Fruit fly (Drosophila melanogaster) whole organism, embryonic: ENCODE measurements around the gene alphaSnap.

Source experiments
- Adf1 ChIP-seq: fragments of 200-800 bp; sonication (Bioruptor generic); IDR thresholded peaks from 2 replicates; pipeline ENCODE4 v1.3.6; 2022; ENCODE audit warnings: missing biosample characterization, missing genetic modification characterization
- Aef1 ChIP-seq: fragments of 200-800 bp; sonication (Bioruptor generic); IDR thresholded peaks from 3 replicates; pipeline ENCODE4 v1.3.6; 2022; ENCODE audit warnings: missing biosample characterization, missing genetic modification characterization
- Asciz ChIP-seq: fragments of 200-800 bp; sonication (Bioruptor generic); optimal IDR thresholded peaks from 2 replicates; lab custom pipeline; 2017; ENCODE audit warnings: missing biosample characterization, mild to moderate bottlenecking, missing genetic modification characterization, missing genetic modification reagents
- Awh ChIP-seq: fragments of 200-800 bp; sonication (Bioruptor generic); IDR thresholded peaks from 2 replicates; pipeline ENCODE4, ENCODE4 v1.3.6; 2022; ENCODE audit warnings: missing biosample characterization, missing genetic modification characterization
- C15 ChIP-seq: fragments of 200-800 bp; sonication (Bioruptor generic); IDR thresholded peaks from 3 replicates; pipeline ENCODE4 v1.3.6; 2022; ENCODE audit warnings: missing biosample characterization, missing genetic modification characterization
- CG10274 ChIP-seq: fragments of 200-800 bp; sonication (Bioruptor generic); optimal IDR thresholded peaks from 3 replicates; lab custom pipeline; 2017; ENCODE audit warnings: missing biosample characterization, mild to moderate bottlenecking, missing genetic modification characterization
- CG11504 ChIP-seq: fragments of 200-800 bp; sonication (Bioruptor generic); optimal IDR thresholded peaks from 3 replicates; lab custom pipeline; 2019; ENCODE audit warnings: missing biosample characterization, mild to moderate bottlenecking, missing genetic modification characterization, moderate library complexity
- CG12769 ChIP-seq: fragments of 200-800 bp; sonication (Bioruptor generic); optimal IDR thresholded peaks from 2 replicates; lab custom pipeline; 2019; ENCODE audit warnings: missing biosample characterization, mild to moderate bottlenecking, missing genetic modification characterization, moderate library complexity
- CG14860 ChIP-seq: fragments of 200-800 bp; sonication (Bioruptor generic); IDR thresholded peaks from 3 replicates; pipeline ENCODE4 v1.3.6; 2022; ENCODE audit warnings: missing biosample characterization, missing genetic modification characterization; ENCODE audit not compliant: partially characterized antibody
- CG17186 ChIP-seq: fragments of 200-800 bp; sonication (Bioruptor generic); optimal IDR thresholded peaks from 3 replicates; lab custom pipeline; 2017; ENCODE audit warnings: missing biosample characterization, missing genetic modification reagents, missing genetic modification characterization
- CG17359 ChIP-seq: fragments of 200-800 bp; sonication (Bioruptor generic); optimal IDR thresholded peaks from 3 replicates; lab custom pipeline; 2018; ENCODE audit warnings: missing biosample characterization, mild to moderate bottlenecking, missing genetic modification characterization, moderate library complexity
- CG2202 ChIP-seq: fragments of 200-800 bp; sonication (Bioruptor generic); optimal IDR thresholded peaks from 2 replicates; lab custom pipeline; 2018; ENCODE audit warnings: missing biosample characterization, mild to moderate bottlenecking, missing genetic modification characterization
- CG33213 ChIP-seq: fragments of 200-800 bp; sonication (Bioruptor generic); optimal IDR thresholded peaks from 3 replicates; lab custom pipeline; 2016; ENCODE audit warnings: missing biosample characterization, missing genetic modification characterization
- CG34376 ChIP-seq: fragments of 200-800 bp; sonication (Bioruptor generic); optimal IDR thresholded peaks from 2 replicates; lab custom pipeline; 2018; ENCODE audit warnings: missing biosample characterization, mild to moderate bottlenecking, missing genetic modification characterization
- CG4328 ChIP-seq: fragments of 200-800 bp; sonication (Bioruptor generic); optimal IDR thresholded peaks from 3 replicates; lab custom pipeline; 2017; ENCODE audit warnings: missing biosample characterization, missing genetic modification reagents, missing genetic modification characterization
- CG5953 ChIP-seq: fragments of 200-800 bp; sonication (Bioruptor generic); IDR thresholded peaks from 2 replicates; pipeline ENCODE4 v1.3.6; 2022; ENCODE audit warnings: missing biosample characterization, missing genetic modification characterization
- CG6813 ChIP-seq: fragments of 200-800 bp; sonication (Bioruptor generic); optimal IDR thresholded peaks from 2 replicates; lab custom pipeline; 2017; ENCODE audit warnings: missing biosample characterization, missing genetic modification characterization, mild to moderate bottlenecking, moderate library complexity, missing genetic modification reagents
- CG7963 ChIP-seq: fragments of 200-800 bp; sonication (Bioruptor generic); IDR thresholded peaks from 3 replicates; pipeline ENCODE4 v1.3.6; 2022; ENCODE audit warnings: missing biosample characterization, missing genetic modification characterization; ENCODE audit not compliant: partially characterized antibody
- CG8281 ChIP-seq: fragments of 200-800 bp; sonication (Bioruptor generic); optimal IDR thresholded peaks from 2 replicates; lab custom pipeline; 2018; ENCODE audit warnings: missing biosample characterization, mild to moderate bottlenecking, missing genetic modification characterization, moderate library complexity
- CG8478 ChIP-seq: fragments of >200 bp; optimal IDR thresholded peaks from 2 replicates; lab custom pipeline; 2018
- CG8944 ChIP-seq: fragments of 200-800 bp; sonication (Bioruptor generic); optimal IDR thresholded peaks from 3 replicates; lab custom pipeline; 2016; ENCODE audit warnings: missing biosample characterization, missing genetic modification characterization
- Dad ChIP-seq: fragments of 200-800 bp; sonication (Bioruptor generic); optimal IDR thresholded peaks from 3 replicates; lab custom pipeline; 2016; ENCODE audit warnings: missing biosample characterization, missing genetic modification characterization
- E2f1 ChIP-seq: fragments of 200-800 bp; sonication (Bioruptor generic); IDR thresholded peaks from 2 replicates; pipeline ENCODE4 v1.3.6; 2022; ENCODE audit warnings: missing biosample characterization, missing genetic modification characterization
- E2f2 ChIP-seq: fragments of 200-800 bp; sonication (Bioruptor generic); IDR thresholded peaks from 2 replicates; pipeline ENCODE4 v1.3.6; 2022; ENCODE audit warnings: missing biosample characterization, missing genetic modification characterization
- GATAe ChIP-seq: fragments of 200-800 bp; sonication (Bioruptor generic); conservative IDR thresholded peaks from 2 replicates; pipeline ENCODE4 v1.3.6; 2022; ENCODE audit warnings: missing biosample characterization, missing genetic modification characterization
- HLH4C ChIP-seq: fragments of 200-800 bp; sonication (Bioruptor generic); IDR thresholded peaks from 3 replicates; pipeline ENCODE4 v1.3.6; 2022; ENCODE audit warnings: missing biosample characterization, missing genetic modification characterization; ENCODE audit not compliant: partially characterized antibody
- Neu2 ChIP-seq: fragments of 200-800 bp; sonication (Bioruptor generic); optimal IDR thresholded peaks from 3 replicates; lab custom pipeline; 2016; ENCODE audit warnings: missing biosample characterization, missing genetic modification characterization, borderline replicate concordance
- Oaz ChIP-seq: fragments of 200-800 bp; sonication (Bioruptor generic); IDR thresholded peaks from 2 replicates; pipeline ENCODE4 v1.3.6; 2022; ENCODE audit warnings: missing biosample characterization, missing genetic modification characterization
- Poxn ChIP-seq: fragments of 200-800 bp; sonication (Bioruptor generic); IDR thresholded peaks from 2 replicates; pipeline ENCODE4 v1.3.6; 2022; ENCODE audit warnings: missing biosample characterization, missing genetic modification characterization
- Scr ChIP-seq: fragments of 200-800 bp; sonication (Bioruptor generic); IDR thresholded peaks from 2 replicates; pipeline ENCODE4 v1.3.6; 2022; ENCODE audit warnings: missing biosample characterization, missing genetic modification characterization; ENCODE audit not compliant: partially characterized antibody
- Side ChIP-seq: fragments of 200-800 bp; sonication (Bioruptor generic); optimal IDR thresholded peaks from 2 replicates; lab custom pipeline; 2016; ENCODE audit warnings: missing biosample characterization, missing genetic modification characterization
- Six4 ChIP-seq: fragments of 200-800 bp; sonication (Bioruptor generic); optimal IDR thresholded peaks from 2 replicates; lab custom pipeline; 2016; ENCODE audit warnings: missing biosample characterization, missing genetic modification characterization
- Vsx1 ChIP-seq: fragments of 200-800 bp; sonication (Bioruptor generic); optimal IDR thresholded peaks from 2 replicates; lab custom pipeline; 2017; ENCODE audit warnings: missing biosample characterization, mild to moderate bottlenecking, missing genetic modification characterization, missing genetic modification reagents
- Xrp1 ChIP-seq: fragments of 200-800 bp; sonication (Bioruptor generic); IDR thresholded peaks from 2 replicates; pipeline ENCODE4 v1.3.6; 2022; ENCODE audit warnings: missing biosample characterization, missing genetic modification characterization
- amos ChIP-seq: fragments of 200-800 bp; sonication (Bioruptor generic); IDR thresholded peaks from 2 replicates; pipeline ENCODE4 v1.3.6; 2022; ENCODE audit warnings: missing biosample characterization, missing genetic modification characterization; ENCODE audit not compliant: partially characterized antibody
- cad ChIP-seq: fragments of >200 bp; optimal IDR thresholded peaks from 2 replicates; lab custom pipeline; 2017; ENCODE audit warnings: missing biosample characterization, missing genetic modification characterization
- chif ChIP-seq, 2 experiments: fragments of 200-800 bp; sonication (Bioruptor generic); optimal IDR thresholded peaks; 3 replicates each; lab custom pipeline; 2016; ENCODE audit warnings: missing biosample characterization in 2 of 2, missing genetic modification characterization in 2 of 2
- dimm ChIP-seq: fragments of 200-800 bp; sonication (Bioruptor generic); IDR thresholded peaks from 2 replicates; pipeline ENCODE4 v1.3.6; 2022; ENCODE audit warnings: missing biosample characterization, missing genetic modification characterization
- emc ChIP-seq: fragments of 200-800 bp; sonication (Bioruptor generic); optimal IDR thresholded peaks from 2 replicates; lab custom pipeline; 2016; ENCODE audit warnings: missing biosample characterization, missing genetic modification characterization
- ftz-f1 ChIP-seq: fragments of 200-800 bp; sonication (Bioruptor generic); optimal IDR thresholded peaks from 2 replicates; lab custom pipeline; 2016; ENCODE audit warnings: missing biosample characterization, missing genetic modification characterization
- jing ChIP-seq: fragments of 200-800 bp; sonication (Bioruptor generic); optimal IDR thresholded peaks from 2 replicates; lab custom pipeline; 2018; ENCODE audit warnings: missing biosample characterization, mild to moderate bottlenecking, missing genetic modification characterization
- maf-S ChIP-seq: fragments of 200-800 bp; sonication (Bioruptor generic); optimal IDR thresholded peaks from 2 replicates; lab custom pipeline; 2016; ENCODE audit warnings: missing biosample characterization, missing genetic modification characterization
- nerfin-2 ChIP-seq: fragments of 200-800 bp; sonication (Bioruptor generic); IDR thresholded peaks from 2 replicates; pipeline ENCODE4 v1.3.6; 2022; ENCODE audit warnings: missing biosample characterization, missing genetic modification characterization; ENCODE audit not compliant: partially characterized antibody
- oc ChIP-seq: fragments of 200-800 bp; sonication (Bioruptor generic); optimal IDR thresholded peaks from 2 replicates; lab custom pipeline; 2018; ENCODE audit warnings: missing biosample characterization, mild to moderate bottlenecking, missing genetic modification characterization, moderate library complexity
- p53 ChIP-seq: fragments of 200-800 bp; sonication (Bioruptor generic); optimal IDR thresholded peaks from 2 replicates; lab custom pipeline; 2016; ENCODE audit warnings: missing biosample characterization, missing genetic modification characterization
- pan ChIP-seq, 4 experiments: fragments of >200 bp in 3 of 4; fragments of 200-800 bp in 1 of 4; sonication (Bioruptor generic) in 1 of 4; optimal IDR thresholded peaks in 3 of 4; IDR thresholded peaks in 1 of 4; 2 replicates each; pipeline versions ENCODE4 v1.3.6 to Lab custom; 2017 to 2022; ENCODE audit warnings: missing biosample characterization in 2 of 4, missing genetic modification characterization in 2 of 4, mixed read lengths in 1 of 4
- pnt ChIP-seq: fragments of 200-800 bp; sonication (Bioruptor generic); optimal IDR thresholded peaks from 3 replicates; lab custom pipeline; 2016; ENCODE audit warnings: missing biosample characterization, missing genetic modification characterization
- ssp ChIP-seq: fragments of 200-800 bp; sonication (Bioruptor generic); IDR thresholded peaks from 2 replicates; pipeline ENCODE4 v1.3.6; 2022; ENCODE audit warnings: missing biosample characterization, missing genetic modification characterization
- tap ChIP-seq: fragments of 200-800 bp; optimal IDR thresholded peaks from 3 replicates; lab custom pipeline; 2019; ENCODE audit warnings: missing biosample characterization, mild to moderate bottlenecking, missing genetic modification characterization, moderate library complexity
- wor ChIP-seq: fragments of 200-800 bp; sonication (Bioruptor generic); IDR thresholded peaks from 2 replicates; pipeline ENCODE4 v1.3.6; 2022; ENCODE audit warnings: missing biosample characterization, missing genetic modification characterization
- zf30C ChIP-seq: fragments of 200-800 bp; sonication (Bioruptor generic); optimal IDR thresholded peaks from 3 replicates; lab custom pipeline; 2018; ENCODE audit warnings: missing biosample characterization, mild to moderate bottlenecking, missing genetic modification characterization

Gene alphaSnap

dm6 chr3L:20356613-20357012 is 43.2 kb downstream of the alphaSnap start, which contains the start of gene kin17 (continued):
- no peak for TF ChIP-seq ftz-f1 (GFP tag; lab: Kevin White, UChicago)
- no peak for TF ChIP-seq C15 (GFP tag; lab: Robert Waterston, UW)
- TF ChIP-seq emc (GFP tag; lab: Kevin White, UChicago) = no peak
- TF ChIP-seq chif (GFP tag; optimal IDR thresholded peaks at IDR 0.05; lab: Kevin White, UChicago) = no peak
- 0 out of 3 replicates have a peak, but pooled peaks have one; percentile 36 for TF ChIP-seq HLH4C (GFP tag; lab: Robert Waterston, UW)
- no peak for TF ChIP-seq E2f1 (GFP tag; lab: Robert Waterston, UW)
- no peak for TF ChIP-seq CG5953 (GFP tag; lab: Robert Waterston, UW)
- TF ChIP-seq CG8281 (tag; lab: Kevin White, UChicago) = no peak
- no peak for TF ChIP-seq pan (optimal IDR thresholded peaks at IDR 0.05; lab: Kevin White, UChicago)
- no peak for TF ChIP-seq pan (GFP tag; optimal IDR thresholded peaks at IDR 0.05 in 1 of 2, IDR thresholded peaks at IDR 0.05 in 1 of 2)
- TF ChIP-seq CG12769 (tag; lab: Kevin White, UChicago) = no peak
- TF ChIP-seq oc (tag; lab: Kevin White, UChicago) = no peak
- TF ChIP-seq GATAe (GFP tag; lab: Robert Waterston, UW) = no peak
- no peak for TF ChIP-seq CG14860
- TF ChIP-seq CG34376 = no peak
- TF ChIP-seq Oaz (GFP tag; lab: Robert Waterston, UW) = no peak
- TF ChIP-seq Poxn = no peak
- no peak for TF ChIP-seq Xrp1 (GFP tag; lab: Robert Waterston, UW)
- no peak for TF ChIP-seq cad (GFP tag; lab: Kevin White, UChicago)
- no peak for TF ChIP-seq Adf1 (GFP tag; lab: Robert Waterston, UW)
- no peak for TF ChIP-seq Asciz (GFP tag; lab: Kevin White, UChicago)
- TF ChIP-seq amos (GFP tag; lab: Robert Waterston, UW) = peak; percentile 72
- TF ChIP-seq CG4328 (GFP tag; lab: Kevin White, UChicago) = no peak
- peak; percentile 75 for TF ChIP-seq Scr (GFP tag; lab: Robert Waterston, UW)
- no peak for TF ChIP-seq Six4
- no peak for TF ChIP-seq CG8478 (lab: Kevin White, UChicago)
- TF ChIP-seq zf30C (GFP tag; lab: Kevin White, UChicago) = no peak
- TF ChIP-seq ssp (GFP tag; lab: Robert Waterston, UW) = no peak
- TF ChIP-seq Vsx1 (GFP tag; lab: Kevin White, UChicago) = no peak
- no peak for TF ChIP-seq p53 (GFP tag; lab: Kevin White, UChicago)
- TF ChIP-seq CG7963 = no peak
- no peak for TF ChIP-seq CG8944 (GFP tag; lab: Kevin White, UChicago)
- TF ChIP-seq nerfin-2 = 0 out of 2 replicates have a peak, but pooled peaks have one; percentile 26
- TF ChIP-seq CG33213 = no peak
- TF ChIP-seq Aef1 (GFP tag; lab: Robert Waterston, UW) = no peak
- TF ChIP-seq dimm (GFP tag; lab: Robert Waterston, UW) = no peak
- TF ChIP-seq Awh (GFP tag; lab: Robert Waterston, UW) = no peak
- TF ChIP-seq E2f2 (GFP tag; lab: Robert Waterston, UW) = peak; percentile 90
- TF ChIP-seq jing = no peak
- TF ChIP-seq CG11504 (tag; lab: Kevin White, UChicago) = no peak
- no peak for TF ChIP-seq Dad
- TF ChIP-seq maf-S (GFP tag; lab: Kevin White, UChicago) = no peak
- no peak for TF ChIP-seq CG2202 (tag; lab: Kevin White, UChicago)
- TF ChIP-seq tap (tag; lab: Kevin White, UChicago) = no peak
- TF ChIP-seq pnt (GFP tag; lab: Kevin White, UChicago) = no peak
- no peak for TF ChIP-seq Neu2 (GFP tag; lab: Kevin White, UChicago)
- no peak for TF ChIP-seq CG10274
- TF ChIP-seq CG17186 (GFP tag; lab: Kevin White, UChicago) = no peak
- no peak for TF ChIP-seq wor
- no peak for TF ChIP-seq Side (GFP tag; lab: Kevin White, UChicago)
- TF ChIP-seq CG17359 = no peak
- TF ChIP-seq CG6813 (GFP tag; lab: Kevin White, UChicago) = no peak
